Worm (Caenorhabditis elegans) whole organism, late embryonic: Measurements from ENCODE around the gene twk-13.

ENCODE experiments used
- C08G9.2 ChIP-seq: sonication (generic microtip); optimal IDR thresholded peaks from 2 replicates; lab custom pipeline; 2016; ENCODE audit warnings: mild to moderate bottlenecking, missing genetic modification characterization, moderate library complexity, missing compliant biosample characterization
- F13H6.1 ChIP-seq: sonication (generic microtip); optimal IDR thresholded peaks from 2 replicates; lab custom pipeline; 2016; ENCODE audit warnings: missing genetic modification characterization, missing compliant biosample characterization
- ceh-6 ChIP-seq: fragments of 200-800 bp; sonication (Bioruptor generic); optimal IDR thresholded peaks from 2 replicates; lab custom pipeline; 2018; ENCODE audit warnings: mild to moderate bottlenecking, missing genetic modification characterization, missing compliant biosample characterization
- dmd-4 ChIP-seq: sonication (generic microtip); optimal IDR thresholded peaks from 2 replicates; lab custom pipeline; 2016; ENCODE audit warnings: borderline replicate concordance, missing genetic modification characterization, missing compliant biosample characterization
- hlh-30 ChIP-seq: sonication (generic microtip); optimal IDR thresholded peaks from 2 replicates; lab custom pipeline; 2017; ENCODE audit warnings: antibody characterized with exemption, missing genetic modification characterization, missing compliant biosample characterization; ENCODE audit not compliant: insufficient read depth
- lin-11 ChIP-seq: fragments of 200-800 bp; sonication (Bioruptor generic); optimal IDR thresholded peaks from 2 replicates; lab custom pipeline; 2018; ENCODE audit warnings: mild to moderate bottlenecking, missing genetic modification characterization, missing compliant biosample characterization
- nfya-1 ChIP-seq: sonication (generic microtip); optimal IDR thresholded peaks from 2 replicates; lab custom pipeline; 2017; ENCODE audit warnings: missing genetic modification characterization, mild to moderate bottlenecking, missing compliant biosample characterization, antibody characterized with exemption, moderate library complexity
- nhr-11 ChIP-seq: fragments of 150-350 bp; optimal IDR thresholded peaks from 2 replicates; lab custom pipeline; 2014; ENCODE audit warnings: missing biosample characterization, missing genetic modification characterization
- pag-3 ChIP-seq: sonication (generic microtip); optimal IDR thresholded peaks from 2 replicates; lab custom pipeline; 2016; ENCODE audit warnings: missing compliant biosample characterization, missing genetic modification characterization, borderline replicate concordance
- sox-4 ChIP-seq: sonication (generic microtip); optimal IDR thresholded peaks from 2 replicates; lab custom pipeline; 2017; ENCODE audit warnings: mild to moderate bottlenecking, missing genetic modification characterization, inconsistent platforms, missing compliant biosample characterization
- zip-5 ChIP-seq: sonication (generic microtip); optimal IDR thresholded peaks from 2 replicates; lab custom pipeline; 2016; ENCODE audit warnings: missing genetic modification characterization, missing compliant biosample characterization

DNA sequence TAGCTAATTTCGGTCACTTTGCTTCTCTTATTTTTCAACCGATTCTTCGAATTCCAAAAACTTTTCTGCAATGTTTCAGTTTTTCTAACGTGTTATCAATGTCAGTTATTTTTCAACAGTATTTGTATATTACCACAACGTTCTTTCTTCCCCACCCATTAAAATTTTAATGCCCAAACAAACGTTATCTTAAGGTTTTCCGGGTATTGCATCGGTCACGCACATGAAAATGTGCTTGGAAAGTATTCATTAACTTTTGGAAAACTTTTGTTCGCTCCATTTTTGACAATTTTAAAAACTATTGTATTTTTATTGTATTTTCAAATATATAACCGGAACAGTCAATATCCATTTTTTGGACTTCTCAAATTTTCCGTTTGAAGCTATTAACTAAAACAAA lies 41.7 kb downstream of the twk-13 start:
- TF ChIP-seq lin-11 (tag; lab: Kevin White, UChicago) (no peak), pag-3 (no peak), F13H6.1 (tag; lab: Kevin White, UChicago) (no peak), nfya-1 (tag; lab: Kevin White, UChicago) (no peak), nhr-11 (tag; lab: Kevin White, UChicago) (no peak), hlh-30 (no peak), C08G9.2 (no peak), ceh-6 (GFP tag; lab: Kevin White, UChicago) (no peak), dmd-4 (no peak), sox-4 (tag; lab: Kevin White, UChicago) (no peak), zip-5 (tag; lab: Kevin White, UChicago) (no peak)
